Fruit fly (Drosophila melanogaster): Measurements from ENCODE around the gene alpha-Spec.

The alpha-Spec gene

dm6 chr3L:1827809-1828371 lies 32.8 kb upstream of the alpha-Spec start:
- no peak for TF ChIP-seq Mnt (GFP tag; optimal IDR thresholded peaks at IDR 0.05)
- no peak for TF ChIP-seq Clk (GFP tag; optimal IDR thresholded peaks at IDR 0.05)
- no peak for TF ChIP-seq CG33017 (tag; optimal IDR thresholded peaks at IDR 0.05)
- TF ChIP-seq pad (GFP tag; optimal IDR thresholded peaks at IDR 0.05) = no peak
- TF ChIP-seq toe (GFP tag; optimal IDR thresholded peaks at IDR 0.05) = no peak
- no peak for TF ChIP-seq Hr96 (GFP tag; optimal IDR thresholded peaks at IDR 0.05)
- no peak for TF ChIP-seq CG11617 (GFP tag; optimal IDR thresholded peaks at IDR 0.05)
- no peak for TF ChIP-seq CG7101 (tag; optimal IDR thresholded peaks at IDR 0.05)

- TF ChIP-seq CG11617 (GFP tag; optimal IDR thresholded peaks at IDR 0.05) (no peak), Crg-1 (GFP tag; optimal IDR thresholded peaks at IDR 0.05) (no peak), CG33017 (tag; optimal IDR thresholded peaks at IDR 0.05) (no peak), CG12768 (GFP tag; optimal IDR thresholded peaks at IDR 0.05) (no peak), pad (GFP tag; optimal IDR thresholded peaks at IDR 0.05) (no peak), cnc (optimal IDR thresholded peaks at IDR 0.05) (no peak), cic (GFP tag; optimal IDR thresholded peaks at IDR 0.05) (no peak), CG7045 (GFP tag; optimal IDR thresholded peaks at IDR 0.05) (no peak), tj (GFP tag; optimal IDR thresholded peaks at IDR 0.05) (no peak), Hr96 (GFP tag; optimal IDR thresholded peaks at IDR 0.05) (no peak), toe (GFP tag; optimal IDR thresholded peaks at IDR 0.05) (no peak), kay (GFP tag; ENCODE audit: borderline replicate concordance) (no peak), ovo (GFP tag; optimal IDR thresholded peaks at IDR 0.05) (no peak), Mnt (GFP tag; optimal IDR thresholded peaks at IDR 0.05) (no peak), CG5204 (GFP tag; optimal IDR thresholded peaks at IDR 0.05) (no peak)
Measured at dm6 chr3L:1822365-1822764, 27.2 kb upstream of the alpha-Spec start.

dm6 chr3L:1821140-1821539 lies 26.0 kb upstream of the alpha-Spec start:
- TF ChIP-seq tj (GFP tag; optimal IDR thresholded peaks at IDR 0.05) = no peak
- no peak for TF ChIP-seq ovo (GFP tag; optimal IDR thresholded peaks at IDR 0.05)
- TF ChIP-seq cic (GFP tag; optimal IDR thresholded peaks at IDR 0.05) = no peak
- no peak for TF ChIP-seq Mnt (GFP tag; optimal IDR thresholded peaks at IDR 0.05)
- TF ChIP-seq CG33017 (tag; optimal IDR thresholded peaks at IDR 0.05) = no peak
- no peak for TF ChIP-seq Clk (GFP tag; optimal IDR thresholded peaks at IDR 0.05)
- no peak for TF ChIP-seq toe (GFP tag; optimal IDR thresholded peaks at IDR 0.05)
- no peak for TF ChIP-seq CG7045 (GFP tag; optimal IDR thresholded peaks at IDR 0.05)
- TF ChIP-seq Hr96 (GFP tag; optimal IDR thresholded peaks at IDR 0.05) = no peak
- TF ChIP-seq CG11617 (GFP tag; optimal IDR thresholded peaks at IDR 0.05) = no peak
- no peak for TF ChIP-seq CG12768 (GFP tag; optimal IDR thresholded peaks at IDR 0.05)
- TF ChIP-seq kay (GFP tag; ENCODE audit: borderline replicate concordance) = no peak
- TF ChIP-seq Crg-1 (GFP tag; optimal IDR thresholded peaks at IDR 0.05) = no peak
- TF ChIP-seq CG1620 (GFP tag; optimal IDR thresholded peaks at IDR 0.05) = no peak
- TF ChIP-seq CG14711 (tag; optimal IDR thresholded peaks at IDR 0.05) = no peak

dm6 chr3L:1818834-1819233 lies 23.7 kb upstream of the alpha-Spec start:
- TF ChIP-seq CG12768 (GFP tag; optimal IDR thresholded peaks at IDR 0.05) = no peak
- TF ChIP-seq CG7101 (tag; optimal IDR thresholded peaks at IDR 0.05) = no peak
- no peak for TF ChIP-seq bab1 (GFP tag; optimal IDR thresholded peaks at IDR 0.05)
- no peak for TF ChIP-seq cic (GFP tag; optimal IDR thresholded peaks at IDR 0.05)
- TF ChIP-seq tj (GFP tag; optimal IDR thresholded peaks at IDR 0.05) = no peak
- TF ChIP-seq CG1620 (GFP tag; optimal IDR thresholded peaks at IDR 0.05) = no peak
- TF ChIP-seq kay (GFP tag; ENCODE audit: borderline replicate concordance) = no peak
- TF ChIP-seq Hr96 (GFP tag; optimal IDR thresholded peaks at IDR 0.05) = no peak
- no peak for TF ChIP-seq CG7045 (GFP tag; optimal IDR thresholded peaks at IDR 0.05)
- no peak for TF ChIP-seq CG5204 (GFP tag; optimal IDR thresholded peaks at IDR 0.05)
- no peak for TF ChIP-seq CG33017 (tag; optimal IDR thresholded peaks at IDR 0.05)
- TF ChIP-seq ovo (GFP tag; optimal IDR thresholded peaks at IDR 0.05) = no peak
- TF ChIP-seq CG11617 (GFP tag; optimal IDR thresholded peaks at IDR 0.05) = no peak
- no peak for TF ChIP-seq toe (GFP tag; optimal IDR thresholded peaks at IDR 0.05)

dm6 chr3L:1817405-1817804 lies 22.3 kb upstream of the alpha-Spec start:
- no peak for TF ChIP-seq bab1 (GFP tag; optimal IDR thresholded peaks at IDR 0.05)
- no peak for TF ChIP-seq Clk (GFP tag; optimal IDR thresholded peaks at IDR 0.05)
- TF ChIP-seq tj (GFP tag; optimal IDR thresholded peaks at IDR 0.05) = no peak
- no peak for TF ChIP-seq CG7045 (GFP tag; optimal IDR thresholded peaks at IDR 0.05)
- no peak for TF ChIP-seq Crg-1 (GFP tag; optimal IDR thresholded peaks at IDR 0.05)
- no peak for TF ChIP-seq cnc (optimal IDR thresholded peaks at IDR 0.05)
- no peak for TF ChIP-seq cic (GFP tag; optimal IDR thresholded peaks at IDR 0.05)
- no peak for TF ChIP-seq CG7101 (tag; optimal IDR thresholded peaks at IDR 0.05)
- TF ChIP-seq CG12768 (GFP tag; optimal IDR thresholded peaks at IDR 0.05) = no peak
- no peak for TF ChIP-seq Mnt (GFP tag; optimal IDR thresholded peaks at IDR 0.05)
- TF ChIP-seq CG14711 (tag; optimal IDR thresholded peaks at IDR 0.05) = no peak
- TF ChIP-seq pad (GFP tag; optimal IDR thresholded peaks at IDR 0.05) = no peak
- no peak for TF ChIP-seq Hr96 (GFP tag; optimal IDR thresholded peaks at IDR 0.05)

- TF ChIP-seq cnc (optimal IDR thresholded peaks at IDR 0.05) (no peak), pad (GFP tag; optimal IDR thresholded peaks at IDR 0.05) (no peak), CG7101 (tag; optimal IDR thresholded peaks at IDR 0.05) (no peak), tj (GFP tag; optimal IDR thresholded peaks at IDR 0.05) (no peak), Clk (GFP tag; optimal IDR thresholded peaks at IDR 0.05) (no peak), cic (GFP tag; optimal IDR thresholded peaks at IDR 0.05) (no peak), Mnt (GFP tag; optimal IDR thresholded peaks at IDR 0.05) (no peak), CG33017 (tag; optimal IDR thresholded peaks at IDR 0.05) (no peak), kay (GFP tag; ENCODE audit: borderline replicate concordance) (no peak), CG11617 (GFP tag; optimal IDR thresholded peaks at IDR 0.05) (no peak), CG7045 (GFP tag; optimal IDR thresholded peaks at IDR 0.05) (no peak), Hr96 (GFP tag; optimal IDR thresholded peaks at IDR 0.05) (no peak), CG5204 (GFP tag; optimal IDR thresholded peaks at IDR 0.05) (no peak), CG1620 (GFP tag; optimal IDR thresholded peaks at IDR 0.05) (no peak), CG14711 (tag; optimal IDR thresholded peaks at IDR 0.05) (no peak), bab1 (GFP tag; optimal IDR thresholded peaks at IDR 0.05) (no peak), Crg-1 (GFP tag; optimal IDR thresholded peaks at IDR 0.05) (no peak), ovo (GFP tag; optimal IDR thresholded peaks at IDR 0.05) (no peak), CG12768 (GFP tag; optimal IDR thresholded peaks at IDR 0.05) (no peak), toe (GFP tag; optimal IDR thresholded peaks at IDR 0.05) (no peak)
Measured at dm6 chr3L:1816614-1817013, 21.5 kb upstream of the alpha-Spec start.

Data from whole organism, adult.